Worm (Caenorhabditis elegans): Measurements from ENCODE around the gene ocr-2.

DNA sequence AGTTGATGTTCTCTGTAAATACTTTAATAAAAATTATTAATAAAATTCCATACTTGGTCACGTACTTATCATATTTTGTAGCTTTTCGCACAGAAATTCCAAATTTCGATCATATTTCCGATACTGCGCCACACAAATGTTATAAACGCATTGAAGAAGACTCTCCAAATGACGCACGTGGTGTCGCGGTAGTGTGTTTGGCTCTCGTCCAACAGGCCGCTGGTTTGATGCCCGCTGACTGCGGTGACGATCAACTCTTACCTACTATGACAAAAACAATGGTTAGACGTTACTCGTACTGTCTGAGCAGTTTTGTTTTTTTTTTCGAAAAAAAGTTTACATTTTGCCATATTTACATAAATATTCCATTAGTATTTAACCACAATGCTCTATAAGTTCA is 33.0 kb upstream of the ocr-2 start:
- TF ChIP-seq snpc-4 (tag; optimal IDR thresholded peaks at IDR 0.05) (no peak), pha-4 (tag; optimal IDR thresholded peaks at IDR 0.05) (peak; percentile 86), M03D4.4 (tag; optimal IDR thresholded peaks at IDR 0.05) (peak; percentile 97), unc-62 (GFP tag; optimal IDR thresholded peaks at IDR 0.05) (peak; percentile 64), drap-1 (GFP tag; optimal IDR thresholded peaks at IDR 0.05) (peak; percentile 98), nhr-237 (tag; optimal IDR thresholded peaks at IDR 0.05) (peak; percentile 23), tbx-8 (GFP tag; optimal IDR thresholded peaks at IDR 0.05) (peak; percentile 92)
